Worm (Caenorhabditis elegans) whole organism, early embryonic: ENCODE measurements around the gene efr-3.

ENCODE experiments used
- ama-1 ChIP-seq: fragments of 150-350 bp; optimal IDR thresholded peaks from 2 replicates; lab custom pipeline; 2014
- ceh-36 ChIP-seq: sonication (generic microtip); optimal IDR thresholded peaks from 2 replicates; lab custom pipeline; 2016; ENCODE audit warnings: missing genetic modification characterization, inconsistent platforms, missing compliant biosample characterization

- TF ChIP-seq ceh-36 (tag; lab: Kevin White, UChicago) (no peak), ama-1 (peak; percentile 23)
Measured at ce11 chrII:6347341-6348118, 26.6 kb upstream of the efr-3 start, which contains the start of gene lgg-1.
